Fruit fly (Drosophila melanogaster): ENCODE data around the gene dmrt99B.

The dmrt99B gene

DNA sequence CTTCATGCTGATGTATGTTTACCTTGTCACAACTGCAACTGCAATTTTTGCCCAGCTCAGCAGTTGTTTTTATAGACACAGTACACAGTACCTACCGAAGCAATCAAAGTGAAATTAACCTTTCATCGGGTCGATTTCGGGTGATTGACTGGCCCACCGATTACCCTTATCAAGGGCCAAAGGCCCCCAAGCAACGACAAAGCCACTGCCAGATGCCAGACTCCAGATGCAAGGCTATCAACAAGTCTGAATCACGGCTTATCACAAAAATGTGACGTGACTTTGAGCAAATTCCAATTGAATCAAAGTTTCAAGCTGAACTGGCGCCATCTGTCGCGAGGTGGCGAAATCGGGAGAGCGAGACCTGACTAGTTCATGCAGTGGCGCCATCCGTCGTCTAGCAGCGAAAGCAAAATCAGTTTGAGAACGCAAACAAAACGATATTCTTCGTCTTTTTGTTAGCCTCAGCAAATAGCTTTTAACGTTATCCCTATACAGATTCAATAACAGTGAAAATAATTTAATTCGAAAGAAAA lies 24.5 kb downstream of the dmrt99B start, which contains the start of gene Obp99b (continued):
- TF ChIP-seq CG2889 (GFP tag; IDR thresholded peaks at IDR 0.05): no peak
- TF ChIP-seq Aef1 (GFP tag; IDR thresholded peaks at IDR 0.05): peak; percentile 58; the same call in 1 of the 3 replicates
- peak; percentile 74; the same call in 2 of the 3 replicates for TF ChIP-seq CG34422 (GFP tag; IDR thresholded peaks at IDR 0.05)
- peak; percentile 61 for TF ChIP-seq CG32772 (GFP tag; IDR thresholded peaks at IDR 0.05)
- peak; percentile 22 for TF ChIP-seq MESR4 (GFP tag; optimal IDR thresholded peaks at IDR 0.05)
- TF ChIP-seq Dek (tag; optimal IDR thresholded peaks at IDR 0.05): peak; percentile 6
- peak; percentile 73 for TF ChIP-seq CG10209 (GFP tag; optimal IDR thresholded peaks at IDR 0.05)
- TF ChIP-seq btn (GFP tag; optimal IDR thresholded peaks at IDR 0.05): peak; percentile 83
- peak; percentile 88 for TF ChIP-seq mirr (GFP tag; optimal IDR thresholded peaks at IDR 0.05)
- TF ChIP-seq sug (tag; optimal IDR thresholded peaks at IDR 0.05): no peak
- peak; percentile 73 for TF ChIP-seq CG15269 (tag; optimal IDR thresholded peaks at IDR 0.05)

DNA sequence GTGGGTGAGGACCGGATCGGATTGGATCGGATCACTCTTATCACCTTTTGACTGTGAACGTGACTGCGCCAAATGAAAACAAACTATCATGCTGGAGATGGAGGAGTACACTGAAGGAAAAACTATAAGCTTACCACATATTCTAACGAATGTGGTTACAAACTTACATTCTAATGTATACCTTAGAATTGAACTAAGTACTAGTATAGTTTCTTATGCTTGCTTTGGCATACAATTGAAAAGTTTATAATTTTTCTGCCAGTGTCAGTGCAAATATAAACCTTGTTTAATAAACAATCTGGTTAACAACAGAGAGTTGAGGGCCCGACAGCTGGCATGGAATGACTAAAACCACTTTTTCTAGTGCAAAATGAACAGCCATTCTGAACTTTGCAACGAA lies 25.1 kb downstream of the dmrt99B start:
- TF ChIP-seq Xrp1 (GFP tag; IDR thresholded peaks at IDR 0.05): peak; percentile 30; the same call in 1 of the 2 replicates
- TF ChIP-seq Side (GFP tag; optimal IDR thresholded peaks at IDR 0.05): no peak
- TF ChIP-seq klu (GFP tag; IDR thresholded peaks at IDR 0.05): no peak
- peak; percentile 41 for TF ChIP-seq jing (GFP tag; optimal IDR thresholded peaks at IDR 0.05)
- TF ChIP-seq pan (optimal IDR thresholded peaks at IDR 0.05): no peak
- TF ChIP-seq pan (GFP tag; optimal IDR thresholded peaks at IDR 0.05 in 1 of 2, IDR thresholded peaks at IDR 0.05 in 1 of 2): peak in 1 of 2 experiments; percentile 25
- peak; percentile 59 for TF ChIP-seq sisA (GFP tag; IDR thresholded peaks at IDR 0.05)
- peak in 1 of 2 experiments; percentile 17 for TF ChIP-seq Pdp1 (GFP tag; optimal IDR thresholded peaks at IDR 0.05)
- TF ChIP-seq CG32767 (GFP tag; IDR thresholded peaks at IDR 0.05): no peak
- TF ChIP-seq CG4820 (GFP tag; optimal IDR thresholded peaks at IDR 0.05): peak; percentile 47
- TF ChIP-seq Nf-YA (GFP tag; IDR thresholded peaks at IDR 0.05): 0 out of 2 replicates have a peak, but pooled peaks have one; percentile 19
- peak; percentile 30 for TF ChIP-seq PHDP (tag; optimal IDR thresholded peaks at IDR 0.05)
- TF ChIP-seq Ssrp (tag; optimal IDR thresholded peaks at IDR 0.05): peak; percentile 48
- no peak for TF ChIP-seq CG7786 (GFP tag; optimal IDR thresholded peaks at IDR 0.05)
- TF ChIP-seq esg (GFP tag; conservative IDR thresholded peaks at IDR 0.05): peak; percentile 43
- TF ChIP-seq CG7357 (GFP tag; IDR thresholded peaks at IDR 0.05): 0 out of 3 replicates have a peak, but pooled peaks have one; percentile 17
- peak; percentile 41; the same call in 1 of the 2 replicates for TF ChIP-seq CG1024 (GFP tag; IDR thresholded peaks at IDR 0.05)
- TF ChIP-seq lola (GFP tag; optimal IDR thresholded peaks at IDR 0.05): no peak
- peak; percentile 75 for TF ChIP-seq ci (GFP tag; IDR thresholded peaks at IDR 0.05)
- TF ChIP-seq ttk (GFP tag; IDR thresholded peaks at IDR 0.05): peak; percentile 64
- TF ChIP-seq CG15269 (tag; optimal IDR thresholded peaks at IDR 0.05): peak; percentile 22
- 0 out of 3 replicates have a peak, but pooled peaks have one; percentile 47 for TF ChIP-seq otp (GFP tag; IDR thresholded peaks at IDR 0.05)
- peak; percentile 54 for TF ChIP-seq CG7839 (tag; optimal IDR thresholded peaks at IDR 0.05)
- TF ChIP-seq ase (GFP tag; IDR thresholded peaks at IDR 0.05): peak; percentile 34; the same call in 1 of the 3 replicates
- peak; percentile 47 for TF ChIP-seq row (GFP tag; IDR thresholded peaks at IDR 0.05)
- TF ChIP-seq CG13424 (tag; optimal IDR thresholded peaks at IDR 0.05): peak; percentile 22
- TF ChIP-seq onecut (GFP tag; IDR thresholded peaks at IDR 0.05): peak; percentile 9; the same call in 1 of the 2 replicates
- TF ChIP-seq mirr (GFP tag; optimal IDR thresholded peaks at IDR 0.05): no peak
- TF ChIP-seq CG1603 (tag; optimal IDR thresholded peaks at IDR 0.05): peak; percentile 59
- TF ChIP-seq HHEX (GFP tag; optimal IDR thresholded peaks at IDR 0.05): no peak
- TF ChIP-seq unpg (GFP tag; optimal IDR thresholded peaks at IDR 0.05): peak; percentile 64
- peak; percentile 32 for TF ChIP-seq salm (tag; optimal IDR thresholded peaks at IDR 0.05)
- TF ChIP-seq CG12391 (tag; optimal IDR thresholded peaks at IDR 0.05): peak; percentile 39
- peak; percentile 43 for TF ChIP-seq HLH3B (GFP tag; IDR thresholded peaks at IDR 0.05)
- peak; percentile 21; the same call in 1 of the 3 replicates for TF ChIP-seq croc (GFP tag; conservative IDR thresholded peaks at IDR 0.05)
- TF ChIP-seq Antp (GFP tag; optimal IDR thresholded peaks at IDR 0.05): peak; percentile 13
- no peak for TF ChIP-seq Vsx1 (GFP tag; optimal IDR thresholded peaks at IDR 0.05)
- TF ChIP-seq CG2120 (GFP tag; optimal IDR thresholded peaks at IDR 0.05): peak; percentile 10
- TF ChIP-seq Hsf (GFP tag; optimal IDR thresholded peaks at IDR 0.05): peak; percentile 13
- no peak for TF ChIP-seq CG4328 (GFP tag; optimal IDR thresholded peaks at IDR 0.05)

All from whole organism, embryonic.